Fruit fly (Drosophila melanogaster): ENCODE measurements around the gene CG31121.

The CG31121 gene

DNA sequence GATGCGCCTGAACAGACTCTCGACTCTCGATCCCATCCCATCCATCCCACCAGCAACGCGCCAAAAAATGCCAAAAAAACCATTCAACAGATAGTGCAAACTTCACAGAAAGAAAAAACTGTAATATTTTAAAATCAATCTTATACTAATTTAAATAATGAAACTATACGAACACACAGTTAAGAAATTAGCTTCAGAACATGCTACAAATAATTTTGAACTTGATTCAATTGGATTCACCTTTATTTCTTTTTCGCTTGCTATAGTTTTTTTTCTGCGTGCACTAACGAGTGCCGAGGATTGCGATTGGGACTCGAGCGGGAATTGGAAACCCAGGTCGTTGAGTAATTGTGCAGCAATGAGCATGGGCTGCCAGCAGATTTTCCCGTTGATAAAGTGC lies 13.6 kb upstream of the CG31121 start (continued):
- TF ChIP-seq Eip93F (GFP tag; optimal IDR thresholded peaks at IDR 0.05), result no peak
- peak; percentile 66 for TF ChIP-seq Hr4 (GFP tag; optimal IDR thresholded peaks at IDR 0.05)
- TF ChIP-seq ss (GFP tag; optimal IDR thresholded peaks at IDR 0.05), result no peak
- TF ChIP-seq Sox102F (GFP tag; optimal IDR thresholded peaks at IDR 0.05), result no peak
- no peak for TF ChIP-seq fd85E (GFP tag; optimal IDR thresholded peaks at IDR 0.05)
- TF ChIP-seq CG8119 (GFP tag; IDR thresholded peaks at IDR 0.05), result peak; percentile 70
- TF ChIP-seq net (GFP tag; optimal IDR thresholded peaks at IDR 0.05), result no peak
- no peak for TF ChIP-seq CG6163 (GFP tag; IDR thresholded peaks at IDR 0.05)
- no peak for TF ChIP-seq Hr38 (GFP tag; optimal IDR thresholded peaks at IDR 0.05)
- TF ChIP-seq Ets21C (GFP tag; optimal IDR thresholded peaks at IDR 0.05), result no peak
- no peak for TF ChIP-seq CG34406 (GFP tag; optimal IDR thresholded peaks at IDR 0.05)
- TF ChIP-seq CG3919 (GFP tag; optimal IDR thresholded peaks at IDR 0.05), result no peak
- TF ChIP-seq dsx (GFP tag; optimal IDR thresholded peaks at IDR 0.05; ENCODE audit: poor library complexity, severe bottlenecking), result no peak
- no peak for TF ChIP-seq CG7368 (GFP tag; optimal IDR thresholded peaks at IDR 0.05)
- TF ChIP-seq CG6792 (GFP tag; optimal IDR thresholded peaks at IDR 0.05), result no peak
- TF ChIP-seq CG8319 (GFP tag; optimal IDR thresholded peaks at IDR 0.05), result no peak
- no peak for TF ChIP-seq CG10669 (GFP tag; optimal IDR thresholded peaks at IDR 0.05)
- TF ChIP-seq Sox14 (GFP tag; optimal IDR thresholded peaks at IDR 0.05), result no peak
- no peak for TF ChIP-seq salr (GFP tag; optimal IDR thresholded peaks at IDR 0.05)
- TF ChIP-seq fkh (GFP tag; optimal IDR thresholded peaks at IDR 0.05), result no peak
- peak; percentile 58 for TF ChIP-seq CG32006 (GFP tag; optimal IDR thresholded peaks at IDR 0.05)
- no peak for TF ChIP-seq CG1621 (tag; optimal IDR thresholded peaks at IDR 0.05)

DNA sequence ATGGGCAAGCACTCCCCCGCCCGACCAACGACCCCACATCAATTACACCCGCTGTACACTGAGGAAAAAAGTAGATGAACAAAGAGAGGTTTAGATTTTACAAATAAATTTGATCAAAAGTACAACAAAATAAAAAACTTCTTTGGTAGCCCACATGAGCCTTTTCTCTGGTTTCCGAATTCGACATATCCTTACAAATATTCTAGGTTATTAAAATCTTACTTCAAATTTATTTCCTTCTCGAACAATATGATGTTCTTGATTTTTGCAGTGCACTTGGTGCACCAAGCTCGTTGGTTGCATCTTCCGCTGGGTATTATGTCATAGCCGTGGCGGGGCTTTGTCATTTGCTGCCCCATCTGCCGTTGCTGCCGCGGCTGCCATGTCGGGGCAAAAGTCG lies 12.2 kb upstream of the CG31121 start:
- TF ChIP-seq CG8119 (GFP tag; IDR thresholded peaks at IDR 0.05) (peak; percentile 52), CG32006 (GFP tag; optimal IDR thresholded peaks at IDR 0.05) (peak; percentile 17), CG15336 (GFP tag; IDR thresholded peaks at IDR 0.05) (peak; percentile 55), Hr4 (GFP tag; optimal IDR thresholded peaks at IDR 0.05) (peak; percentile 19), Eip75B (GFP tag; optimal IDR thresholded peaks at IDR 0.05) (no peak), Eip78C (GFP tag) (peak; percentile 55), CG6276 (GFP tag; optimal IDR thresholded peaks at IDR 0.05) (peak; percentile 46), eg (GFP tag; IDR thresholded peaks at IDR 0.05) (peak; percentile 61; the same call in 2 of the 3 replicates), CG8319 (GFP tag; optimal IDR thresholded peaks at IDR 0.05) (no peak)

DNA sequence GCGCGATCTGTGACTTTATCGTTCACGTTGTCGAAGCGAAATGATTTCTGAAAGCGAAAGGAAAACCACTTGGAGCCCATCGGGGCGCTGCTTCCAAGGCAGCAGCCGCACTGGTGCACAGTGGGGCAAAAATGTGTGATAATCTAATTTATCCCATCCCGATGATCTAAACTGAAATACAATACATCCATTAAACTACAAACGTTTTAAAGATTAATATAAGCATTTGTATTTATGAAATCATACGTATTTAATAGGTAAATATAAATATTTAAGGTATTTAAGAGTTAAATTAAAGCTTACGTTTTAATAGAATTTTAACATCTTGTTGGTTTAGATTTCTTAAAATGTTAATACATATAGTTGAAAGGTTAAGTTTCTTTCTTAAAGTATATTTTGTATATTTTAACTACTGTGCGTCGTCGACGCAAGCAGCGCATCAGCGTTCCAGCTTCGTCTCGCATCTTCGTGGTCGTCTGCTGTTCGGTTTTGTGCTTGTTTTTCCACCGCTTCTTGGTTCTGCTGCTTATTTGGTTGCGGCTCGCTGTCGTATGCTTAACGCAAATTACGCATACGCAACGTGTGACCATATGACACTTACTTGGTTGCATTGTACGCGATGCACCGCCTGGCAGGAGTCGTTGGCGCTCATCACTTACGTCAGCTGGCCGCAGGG lies 11.7 kb upstream of the CG31121 start, which contains the start of gene CG13643:
TSS of gene CG13643 (minus strand) at position 46 of the 676 bp plus-strand sequence.
- TF ChIP-seq ss (GFP tag; optimal IDR thresholded peaks at IDR 0.05) (peak; percentile 35 to 56), topi (GFP tag; optimal IDR thresholded peaks at IDR 0.05) (peak; percentile 12), fd59A (GFP tag; optimal IDR thresholded peaks at IDR 0.05) (no peak), dsx (GFP tag; optimal IDR thresholded peaks at IDR 0.05; ENCODE audit: poor library complexity, severe bottlenecking) (peak; percentile 12), CG31627 (GFP tag; optimal IDR thresholded peaks at IDR 0.05) (no peak), CG34406 (GFP tag; optimal IDR thresholded peaks at IDR 0.05) (peak; percentile 62), CG11762 (GFP tag; optimal IDR thresholded peaks at IDR 0.05; ENCODE audit: insufficient read depth) (peak; percentile 69), CG11902 (GFP tag; optimal IDR thresholded peaks at IDR 0.05) (no peak), Eip93F (GFP tag; optimal IDR thresholded peaks at IDR 0.05) (no peak), fkh (GFP tag; optimal IDR thresholded peaks at IDR 0.05) (no peak), CG3032 (tag; optimal IDR thresholded peaks at IDR 0.05) (no peak), CG15336 (GFP tag; IDR thresholded peaks at IDR 0.05) (peak; percentile 82), fd85E (GFP tag; optimal IDR thresholded peaks at IDR 0.05) (no peak), vri (GFP tag; optimal IDR thresholded peaks at IDR 0.05) (no peak), CG8632 (GFP tag; optimal IDR thresholded peaks at IDR 0.05) (peak; percentile 66), Hr38 (GFP tag; optimal IDR thresholded peaks at IDR 0.05) (no peak), CG3919 (GFP tag; optimal IDR thresholded peaks at IDR 0.05) (peak; percentile 67), salr (GFP tag; optimal IDR thresholded peaks at IDR 0.05) (peak in 1 of 2 experiments; percentile 71), cyc (GFP tag; optimal IDR thresholded peaks at IDR 0.05) (peak; percentile 1), eg (GFP tag; IDR thresholded peaks at IDR 0.05) (peak; percentile 31; the same call in 1 of the 3 replicates), CG6792 (GFP tag; optimal IDR thresholded peaks at IDR 0.05) (peak; percentile 34), CG11294 (GFP tag; IDR thresholded peaks at IDR 0.05) (no peak), Blimp-1 (GFP tag; optimal IDR thresholded peaks at IDR 0.05) (peak; percentile 54), CG4318 (GFP tag; optimal IDR thresholded peaks at IDR 0.05) (peak; percentile 64), CG9139 (GFP tag; optimal IDR thresholded peaks at IDR 0.05) (no peak), CG8319 (GFP tag; optimal IDR thresholded peaks at IDR 0.05) (no peak), Gug (GFP tag; IDR thresholded peaks at IDR 0.05) (no peak), CG16779 (tag; optimal IDR thresholded peaks at IDR 0.05) (peak; percentile 17), Ets96B (tag; optimal IDR thresholded peaks at IDR 0.05) (no peak), CG6854 (GFP tag; optimal IDR thresholded peaks at IDR 0.05) (no peak), Lpt (GFP tag; optimal IDR thresholded peaks at IDR 0.05) (peak; percentile 36), CG6163 (GFP tag; IDR thresholded peaks at IDR 0.05) (0 out of 3 replicates have a peak, but pooled peaks have one; percentile 6)

All from whole organism, prepupa.